Fruit fly (Drosophila melanogaster) whole organism, prepupa: Measurements from ENCODE around the gene CG34284.
A peak's percentile ranks its signal among the peaks of the same experiment; 100 is the strongest.

Source experiments
- Blimp-1 ChIP-seq: fragments of 200-800 bp; sonication (Bioruptor generic); optimal IDR thresholded peaks from 3 replicates; lab custom pipeline; 2017; ENCODE audit warnings: missing biosample characterization, missing genetic modification characterization, mild to moderate bottlenecking, moderate library complexity, missing genetic modification reagents
- CG10669 ChIP-seq: fragments of 200-800 bp; sonication (Bioruptor generic); optimal IDR thresholded peaks from 3 replicates; lab custom pipeline; 2018; ENCODE audit warnings: missing biosample characterization, mild to moderate bottlenecking, missing genetic modification characterization, moderate library complexity
- CG1621 ChIP-seq: fragments of 200-800 bp; sonication (Bioruptor generic); optimal IDR thresholded peaks from 3 replicates; lab custom pipeline; 2018; ENCODE audit warnings: missing biosample characterization, mild to moderate bottlenecking, missing genetic modification characterization
- CG16779 ChIP-seq: fragments of 200-800 bp; sonication (Bioruptor generic); optimal IDR thresholded peaks from 3 replicates; lab custom pipeline; 2017; ENCODE audit warnings: missing biosample characterization, mild to moderate bottlenecking, missing genetic modification characterization
- CG32006 ChIP-seq: fragments of 200-800 bp; sonication (Bioruptor generic); optimal IDR thresholded peaks from 3 replicates; lab custom pipeline; 2017; ENCODE audit warnings: missing biosample characterization, mild to moderate bottlenecking, missing genetic modification characterization
- CG34406 ChIP-seq: fragments of 200-800 bp; sonication (Bioruptor generic); optimal IDR thresholded peaks from 3 replicates; lab custom pipeline; 2016; ENCODE audit warnings: missing biosample characterization, missing genetic modification characterization
- CG3919 ChIP-seq: fragments of 200-800 bp; sonication (Bioruptor generic); optimal IDR thresholded peaks from 3 replicates; lab custom pipeline; 2016; ENCODE audit warnings: missing biosample characterization, missing genetic modification characterization
- CG4318 ChIP-seq: fragments of 200-800 bp; sonication (Bioruptor generic); optimal IDR thresholded peaks from 3 replicates; lab custom pipeline; 2017; ENCODE audit warnings: missing biosample characterization, mild to moderate bottlenecking, missing genetic modification characterization
- CG6163 ChIP-seq: fragments of 200-800 bp; sonication (Bioruptor generic); IDR thresholded peaks from 3 replicates; pipeline ENCODE4 v1.3.6; 2022; ENCODE audit warnings: missing biosample characterization, missing genetic modification characterization
- CG6808 ChIP-seq: fragments of 200-800 bp; sonication (Bioruptor generic); optimal IDR thresholded peaks from 3 replicates; lab custom pipeline; 2017; ENCODE audit warnings: missing biosample characterization, missing genetic modification characterization, mild to moderate bottlenecking, moderate library complexity, missing genetic modification reagents
- CG6854 ChIP-seq: fragments of 200-800 bp; sonication (Bioruptor generic); optimal IDR thresholded peaks from 2 replicates; lab custom pipeline; 2017; ENCODE audit warnings: missing biosample characterization, mild to moderate bottlenecking, missing genetic modification characterization
- CG7368 ChIP-seq: fragments of 200-800 bp; sonication (Bioruptor generic); optimal IDR thresholded peaks from 3 replicates; lab custom pipeline; 2016; ENCODE audit warnings: missing biosample characterization, missing genetic modification characterization
- CG8119 ChIP-seq: fragments of 200-800 bp; sonication (Bioruptor generic); IDR thresholded peaks from 3 replicates; pipeline ENCODE4 v1.3.6; 2022; ENCODE audit warnings: missing biosample characterization, missing genetic modification characterization
- CG9139 ChIP-seq: fragments of 200-800 bp; sonication (Bioruptor generic); optimal IDR thresholded peaks from 3 replicates; lab custom pipeline; 2017; ENCODE audit warnings: missing biosample characterization, mild to moderate bottlenecking, missing genetic modification characterization
- Eip75B ChIP-seq: fragments of 200-800 bp; sonication (Bioruptor generic); optimal IDR thresholded peaks from 3 replicates; lab custom pipeline; 2016; ENCODE audit warnings: missing biosample characterization, missing genetic modification characterization
- Eip78C ChIP-seq: fragments of 200-800 bp; sonication (Bioruptor generic); peaks from one replicate; lab custom pipeline; 2016; ENCODE audit warnings: missing biosample characterization, missing genetic modification characterization
- Eip93F ChIP-seq: fragments of 200-800 bp; sonication (Bioruptor generic); optimal IDR thresholded peaks from 2 replicates; lab custom pipeline; 2016; ENCODE audit warnings: missing biosample characterization, mild to moderate bottlenecking, missing genetic modification characterization
- Ets21C ChIP-seq: fragments of 200-800 bp; sonication (Bioruptor generic); optimal IDR thresholded peaks from 3 replicates; lab custom pipeline; 2016; ENCODE audit warnings: missing biosample characterization, missing genetic modification characterization
- Ets96B ChIP-seq: fragments of 200-800 bp; optimal IDR thresholded peaks from 2 replicates; lab custom pipeline; 2019; ENCODE audit warnings: missing biosample characterization, mild to moderate bottlenecking, missing genetic modification characterization, moderate library complexity
- Hr4 ChIP-seq: fragments of 200-800 bp; sonication (Bioruptor generic); optimal IDR thresholded peaks from 3 replicates; lab custom pipeline; 2016; ENCODE audit warnings: missing biosample characterization, missing genetic modification characterization
- Met ChIP-seq: fragments of 200-800 bp; sonication (Bioruptor generic); optimal IDR thresholded peaks from 3 replicates; lab custom pipeline; 2016; ENCODE audit warnings: missing biosample characterization, missing genetic modification characterization
- Sox102F ChIP-seq: fragments of 200-800 bp; sonication (Bioruptor generic); optimal IDR thresholded peaks from 2 replicates; lab custom pipeline; 2016; ENCODE audit warnings: missing biosample characterization, mild to moderate bottlenecking, missing genetic modification characterization
- Sox14 ChIP-seq: fragments of 200-800 bp; sonication (Bioruptor generic); optimal IDR thresholded peaks from 3 replicates; lab custom pipeline; 2016; ENCODE audit warnings: missing biosample characterization, missing genetic modification characterization
- Sox15 ChIP-seq: fragments of 200-800 bp; sonication (Bioruptor generic); optimal IDR thresholded peaks from 3 replicates; lab custom pipeline; 2016; ENCODE audit warnings: missing biosample characterization, missing genetic modification characterization
- acj6 ChIP-seq: fragments of 200-800 bp; sonication (Bioruptor generic); optimal IDR thresholded peaks from 3 replicates; lab custom pipeline; 2016; ENCODE audit warnings: missing biosample characterization, missing genetic modification characterization
- dac ChIP-seq: fragments of 200-800 bp; sonication (Bioruptor generic); optimal IDR thresholded peaks from 2 replicates; lab custom pipeline; 2017; ENCODE audit warnings: missing biosample characterization, mild to moderate bottlenecking, missing genetic modification characterization
- dsx ChIP-seq: fragments of 200-800 bp; optimal IDR thresholded peaks from 3 replicates; lab custom pipeline; 2019; ENCODE audit warnings: missing biosample characterization, mild to moderate bottlenecking, missing genetic modification characterization, moderate library complexity; ENCODE audit not compliant: poor library complexity, severe bottlenecking
- eg ChIP-seq: fragments of 200-800 bp; sonication (Bioruptor generic); IDR thresholded peaks from 3 replicates; pipeline ENCODE4 v1.3.6; 2022; ENCODE audit warnings: missing biosample characterization, missing genetic modification characterization
- esn ChIP-seq: fragments of 200-800 bp; sonication (Bioruptor generic); optimal IDR thresholded peaks from 2 replicates; lab custom pipeline; 2016; ENCODE audit warnings: missing biosample characterization, mild to moderate bottlenecking, missing genetic modification characterization, moderate library complexity
- fd59A ChIP-seq: fragments of 200-800 bp; sonication (Bioruptor generic); optimal IDR thresholded peaks from 2 replicates; lab custom pipeline; 2017; ENCODE audit warnings: missing biosample characterization, mild to moderate bottlenecking, missing genetic modification characterization, missing genetic modification reagents
- fd85E ChIP-seq: fragments of 200-800 bp; sonication (Bioruptor generic); optimal IDR thresholded peaks from 3 replicates; lab custom pipeline; 2016; ENCODE audit warnings: missing biosample characterization, missing genetic modification characterization
- fkh ChIP-seq: fragments of 200-800 bp; sonication (Bioruptor generic); optimal IDR thresholded peaks from 3 replicates; lab custom pipeline; 2017; ENCODE audit warnings: missing biosample characterization, mild to moderate bottlenecking, missing genetic modification characterization, moderate library complexity
- lz ChIP-seq: fragments of 200-800 bp; sonication (Bioruptor generic); optimal IDR thresholded peaks from 3 replicates; lab custom pipeline; 2016; ENCODE audit warnings: missing biosample characterization, missing genetic modification characterization
- net ChIP-seq: fragments of 200-800 bp; sonication (Bioruptor generic); optimal IDR thresholded peaks from 3 replicates; lab custom pipeline; 2016; ENCODE audit warnings: missing biosample characterization, missing genetic modification characterization
- pdm3 ChIP-seq: fragments of 200-800 bp; sonication (Bioruptor generic); optimal IDR thresholded peaks from 3 replicates; lab custom pipeline; 2016; ENCODE audit warnings: missing biosample characterization, missing genetic modification characterization
- ss ChIP-seq, 2 experiments: fragments of 200-800 bp; sonication (Bioruptor generic); optimal IDR thresholded peaks; 2 replicates in 1 of 2; 3 replicates in 1 of 2; lab custom pipeline; 2017 to 2018; ENCODE audit warnings: mild to moderate bottlenecking in 2 of 2, missing biosample characterization in 2 of 2, missing genetic modification characterization in 2 of 2, moderate library complexity in 1 of 2
- svp ChIP-seq: fragments of 200-800 bp; sonication (Bioruptor generic); peaks from one replicate; lab custom pipeline; 2016; ENCODE audit warnings: missing biosample characterization, missing genetic modification characterization
- topi ChIP-seq: fragments of 200-800 bp; sonication (Bioruptor generic); optimal IDR thresholded peaks from 3 replicates; lab custom pipeline; 2016; ENCODE audit warnings: missing biosample characterization, missing genetic modification characterization
- vri ChIP-seq: fragments of 200-800 bp; sonication (Bioruptor generic); optimal IDR thresholded peaks from 3 replicates; lab custom pipeline; 2016; ENCODE audit warnings: missing biosample characterization, mild to moderate bottlenecking, missing genetic modification characterization

The CG34284 gene

dm6 chr3R:18917976-18918871 is 15.5 kb upstream of the CG34284 start:
- peak; percentile 5 for TF ChIP-seq CG10669
- no peak for TF ChIP-seq acj6 (GFP tag; lab: Kevin White, UChicago)
- no peak for TF ChIP-seq fd59A (GFP tag; lab: Kevin White, UChicago)
- peak; percentile 23 for TF ChIP-seq CG16779 (tag; lab: Kevin White, UChicago)
- TF ChIP-seq CG9139 (GFP tag; lab: Kevin White, UChicago): peak; percentile 67
- TF ChIP-seq CG7368: peak; percentile 4
- TF ChIP-seq lz (GFP tag; lab: Kevin White, UChicago): peak; percentile 20
- TF ChIP-seq Met (GFP tag; lab: Kevin White, UChicago): peak; percentile 51
- peak; percentile 54 for TF ChIP-seq CG3919 (GFP tag; lab: Kevin White, UChicago)
- peak; percentile 79 for TF ChIP-seq vri (GFP tag; lab: Kevin White, UChicago)
- no peak for TF ChIP-seq Ets21C (GFP tag; lab: Kevin White, UChicago)
- TF ChIP-seq pdm3 (GFP tag; lab: Kevin White, UChicago): peak; percentile 26
- TF ChIP-seq Eip93F (GFP tag; lab: Kevin White, UChicago): peak; percentile 54
- peak; percentile 65 for TF ChIP-seq Eip78C (GFP tag; lab: Kevin White, UChicago)
- TF ChIP-seq Sox102F (GFP tag; lab: Kevin White, UChicago): peak; percentile 63
- TF ChIP-seq CG1621 (tag; lab: Kevin White, UChicago): no peak
- peak; percentile 36 for TF ChIP-seq topi (GFP tag; lab: Kevin White, UChicago)
- TF ChIP-seq eg (GFP tag; lab: Robert Waterston, UW): peak; percentile 33; the same call in 1 of the 3 replicates
- TF ChIP-seq Eip75B: peak; percentile 54
- no peak for TF ChIP-seq dac
- TF ChIP-seq esn (GFP tag; lab: Kevin White, UChicago): peak; percentile 57
- TF ChIP-seq svp: peak; percentile 81
- peak; percentile 51 for TF ChIP-seq net (GFP tag; lab: Kevin White, UChicago)
- TF ChIP-seq CG6854 (GFP tag; lab: Kevin White, UChicago): peak; percentile 81
- TF ChIP-seq CG6808 (GFP tag; lab: Kevin White, UChicago): peak; percentile 17
- no peak for TF ChIP-seq fd85E
- peak; percentile 50 for TF ChIP-seq CG6163 (GFP tag; lab: Robert Waterston, UW)
- no peak for TF ChIP-seq CG32006 (GFP tag; lab: Kevin White, UChicago)
- peak; percentile 51 for TF ChIP-seq dsx
- TF ChIP-seq ss (GFP tag; optimal IDR thresholded peaks at IDR 0.05; lab: Kevin White, UChicago): peak in 1 of 2 experiments; percentile 64
- no peak for TF ChIP-seq fkh (GFP tag; lab: Kevin White, UChicago)
- peak; percentile 22 for TF ChIP-seq Sox14 (GFP tag; lab: Kevin White, UChicago)

dm6 chr3R:18916715-18917253 is 14.1 kb upstream of the CG34284 start:
- TF ChIP-seq dac: no peak
- TF ChIP-seq Blimp-1: peak; percentile 12
- no peak for TF ChIP-seq CG9139 (GFP tag; lab: Kevin White, UChicago)
- no peak for TF ChIP-seq CG4318 (GFP tag; lab: Kevin White, UChicago)
- TF ChIP-seq Sox102F (GFP tag; lab: Kevin White, UChicago): no peak
- no peak for TF ChIP-seq Ets96B (tag; lab: Kevin White, UChicago)
- TF ChIP-seq Sox15 (GFP tag; lab: Kevin White, UChicago): no peak
- TF ChIP-seq Eip78C (GFP tag; lab: Kevin White, UChicago): peak; percentile 62
- no peak for TF ChIP-seq CG8119 (GFP tag; lab: Robert Waterston, UW)
- no peak for TF ChIP-seq Met (GFP tag; lab: Kevin White, UChicago)
- TF ChIP-seq eg (GFP tag; lab: Robert Waterston, UW): peak; percentile 50; the same call in 2 of the 3 replicates
- TF ChIP-seq vri (GFP tag; lab: Kevin White, UChicago): peak; percentile 65
- no peak for TF ChIP-seq Hr4 (GFP tag; lab: Kevin White, UChicago)
- TF ChIP-seq CG34406: no peak
- TF ChIP-seq CG6163 (GFP tag; lab: Robert Waterston, UW): no peak
- peak; percentile 16 for TF ChIP-seq Sox14 (GFP tag; lab: Kevin White, UChicago)
- TF ChIP-seq Eip93F (GFP tag; lab: Kevin White, UChicago): peak; percentile 27
- peak; percentile 33 for TF ChIP-seq svp
- no peak for TF ChIP-seq acj6 (GFP tag; lab: Kevin White, UChicago)
- TF ChIP-seq fkh (GFP tag; lab: Kevin White, UChicago): peak; percentile 29
- TF ChIP-seq dsx: peak; percentile 36
- TF ChIP-seq CG6808 (GFP tag; lab: Kevin White, UChicago): no peak
- peak; percentile 15 for TF ChIP-seq net (GFP tag; lab: Kevin White, UChicago)
- TF ChIP-seq, all 60 proteins: peak for 10
